Fruit fly (Drosophila melanogaster) whole organism, pupa: Measurements from ENCODE around the gene CG15262.

ENCODE experiments used
- CG10348 ChIP-seq: fragments of 200-800 bp; sonication (Bioruptor generic); IDR thresholded peaks from 2 replicates; pipeline ENCODE4 v1.3.6; 2022; ENCODE audit warnings: missing biosample characterization, missing genetic modification characterization
- CG12605 ChIP-seq: fragments of 200-800 bp; sonication (Bioruptor generic); IDR thresholded peaks from 2 replicates; pipeline ENCODE4 v1.3.6; 2022; ENCODE audit warnings: missing biosample characterization, missing genetic modification characterization
- CG13204 ChIP-seq: fragments of 200-800 bp; sonication (Bioruptor generic); optimal IDR thresholded peaks from 2 replicates; lab custom pipeline; 2018; ENCODE audit warnings: missing biosample characterization, mild to moderate bottlenecking, missing genetic modification characterization, moderate library complexity
- CG14655 ChIP-seq: fragments of 200-800 bp; sonication (Bioruptor generic); optimal IDR thresholded peaks from 3 replicates; lab custom pipeline; 2017; ENCODE audit warnings: mild to moderate bottlenecking, missing biosample characterization, missing genetic modification reagents, missing genetic modification characterization
- CG15710 ChIP-seq: fragments of 200-800 bp; sonication (Bioruptor generic); optimal IDR thresholded peaks from 2 replicates; lab custom pipeline; 2018; ENCODE audit warnings: missing biosample characterization, mild to moderate bottlenecking, missing genetic modification characterization, moderate library complexity
- CG17806 ChIP-seq: fragments of 200-800 bp; sonication (Bioruptor generic); optimal IDR thresholded peaks from 2 replicates; lab custom pipeline; 2018; ENCODE audit warnings: missing biosample characterization, mild to moderate bottlenecking, missing genetic modification characterization, moderate library complexity
- CG32121 ChIP-seq: fragments of 200-800 bp; sonication (Bioruptor generic); IDR thresholded peaks from 2 replicates; pipeline ENCODE4 v1.3.6; 2022; ENCODE audit warnings: missing biosample characterization, missing genetic modification characterization
- CG34367 ChIP-seq: fragments of 200-800 bp; sonication (Bioruptor generic); optimal IDR thresholded peaks from 2 replicates; lab custom pipeline; 2018; ENCODE audit warnings: missing biosample characterization, mild to moderate bottlenecking, missing genetic modification characterization
- CG4496 ChIP-seq: fragments of 200-800 bp; sonication (Bioruptor generic); IDR thresholded peaks from 3 replicates; pipeline ENCODE4 v1.3.6; 2022; ENCODE audit warnings: missing biosample characterization, missing genetic modification characterization
- CG8159 ChIP-seq: fragments of 200-800 bp; sonication (Bioruptor generic); optimal IDR thresholded peaks from 3 replicates; lab custom pipeline; 2018; ENCODE audit warnings: missing biosample characterization, mild to moderate bottlenecking, missing genetic modification characterization, moderate library complexity
- CG8301 ChIP-seq: fragments of 200-800 bp; sonication (Bioruptor generic); optimal IDR thresholded peaks from 2 replicates; lab custom pipeline; 2018; ENCODE audit warnings: missing biosample characterization, mild to moderate bottlenecking, missing genetic modification characterization
- CG9948 ChIP-seq: fragments of 200-800 bp; sonication (Bioruptor generic); optimal IDR thresholded peaks from 2 replicates; lab custom pipeline; 2018; ENCODE audit warnings: missing biosample characterization, mild to moderate bottlenecking, missing genetic modification characterization, moderate library complexity
- D1 ChIP-seq: fragments of 200-800 bp; sonication (Bioruptor generic); optimal IDR thresholded peaks from 2 replicates; lab custom pipeline; 2018; ENCODE audit warnings: missing biosample characterization, mild to moderate bottlenecking, missing genetic modification characterization, moderate library complexity
- EcR ChIP-seq: fragments of 200-800 bp; sonication (Bioruptor generic); optimal IDR thresholded peaks from 3 replicates; lab custom pipeline; 2019; ENCODE audit warnings: missing biosample characterization, missing genetic modification characterization, mild to moderate bottlenecking, moderate library complexity, missing genetic modification reagents
- Ets98B ChIP-seq: fragments of 200-800 bp; sonication (Bioruptor generic); IDR thresholded peaks from 2 replicates; pipeline ENCODE4 v1.3.6; 2022; ENCODE audit warnings: missing biosample characterization, missing genetic modification characterization
- Pif1A ChIP-seq: fragments of 200-800 bp; sonication (Bioruptor generic); optimal IDR thresholded peaks from 3 replicates; lab custom pipeline; 2016; ENCODE audit warnings: missing biosample characterization, missing genetic modification characterization
- Pif1B ChIP-seq: fragments of 200-800 bp; sonication (Bioruptor generic); optimal IDR thresholded peaks from 3 replicates; lab custom pipeline; 2016; ENCODE audit warnings: missing biosample characterization, missing genetic modification characterization
- Snoo ChIP-seq: fragments of 200-800 bp; sonication (Bioruptor generic); optimal IDR thresholded peaks from 3 replicates; lab custom pipeline; 2017; ENCODE audit warnings: missing biosample characterization, mild to moderate bottlenecking, missing genetic modification characterization, inconsistent platforms
- fd96Ca ChIP-seq: fragments of 200-800 bp; sonication (Bioruptor generic); IDR thresholded peaks from 3 replicates; pipeline ENCODE4 v1.3.6; 2022; ENCODE audit warnings: missing biosample characterization, missing genetic modification characterization
- gl ChIP-seq: fragments of 200-800 bp; sonication (Bioruptor generic); optimal IDR thresholded peaks from 2 replicates; lab custom pipeline; 2018; ENCODE audit warnings: missing biosample characterization, mild to moderate bottlenecking, missing genetic modification characterization
- rn ChIP-seq: fragments of 200-800 bp; sonication (Bioruptor generic); IDR thresholded peaks from 2 replicates; pipeline ENCODE4 v1.3.6; 2022; ENCODE audit warnings: missing biosample characterization, missing genetic modification characterization

The CG15262 gene

dm6 chr2L:15319874-15320273 lies 22.3 kb downstream of the CG15262 start:
- no peak for TF ChIP-seq CG8159 (tag; lab: Kevin White, UChicago)
- no peak for TF ChIP-seq Ets98B (GFP tag; lab: Robert Waterston, UW)
- no peak for TF ChIP-seq EcR
- TF ChIP-seq CG17806, result no peak
- no peak for TF ChIP-seq fd96Ca (GFP tag; lab: Robert Waterston, UW)
- no peak for TF ChIP-seq gl (tag; lab: Kevin White, UChicago)
- no peak for TF ChIP-seq CG9948 (tag; lab: Kevin White, UChicago)
- TF ChIP-seq CG14655 (GFP tag; lab: Kevin White, UChicago), result no peak
- no peak for TF ChIP-seq rn (GFP tag; lab: Robert Waterston, UW)
- no peak for TF ChIP-seq CG32121 (GFP tag; lab: Robert Waterston, UW)
- TF ChIP-seq CG13204 (GFP tag; lab: Kevin White, UChicago), result no peak
- TF ChIP-seq CG12605, result no peak
- TF ChIP-seq Pif1B, result no peak
- TF ChIP-seq CG4496 (GFP tag; lab: Robert Waterston, UW), result no peak
- TF ChIP-seq CG34367 (tag; lab: Kevin White, UChicago), result no peak
- TF ChIP-seq CG8301 (tag; lab: Kevin White, UChicago), result no peak

dm6 chr2L:15321408-15321807 lies 23.8 kb downstream of the CG15262 start:
- TF ChIP-seq Ets98B (GFP tag; lab: Robert Waterston, UW), result 0 out of 2 replicates have a peak, but pooled peaks have one; percentile 20
- TF ChIP-seq fd96Ca (GFP tag; lab: Robert Waterston, UW), result no peak
- TF ChIP-seq CG8301 (tag; lab: Kevin White, UChicago), result peak; percentile 60
- TF ChIP-seq CG9948 (tag; lab: Kevin White, UChicago), result peak; percentile 6
- peak; percentile 23 for TF ChIP-seq CG8159 (tag; lab: Kevin White, UChicago)
- peak; percentile 61 for TF ChIP-seq CG14655 (GFP tag; lab: Kevin White, UChicago)
- no peak for TF ChIP-seq Snoo (tag; lab: Kevin White, UChicago)
- no peak for TF ChIP-seq CG15710 (tag; lab: Kevin White, UChicago)
- TF ChIP-seq, all 21 proteins: peak for 5

dm6 chr2L:15323196-15323595 lies 25.6 kb downstream of the CG15262 start:
- TF ChIP-seq CG34367 (tag; lab: Kevin White, UChicago) (no peak), EcR (no peak), CG17806 (no peak), CG14655 (GFP tag; lab: Kevin White, UChicago) (no peak), Snoo (tag; lab: Kevin White, UChicago) (no peak), Ets98B (GFP tag; lab: Robert Waterston, UW) (no peak), CG4496 (GFP tag; lab: Robert Waterston, UW) (no peak), CG8301 (tag; lab: Kevin White, UChicago) (no peak), D1 (tag; lab: Kevin White, UChicago) (no peak), CG32121 (GFP tag; lab: Robert Waterston, UW) (no peak), gl (tag; lab: Kevin White, UChicago) (no peak)

- no peak for TF ChIP-seq Ets98B (GFP tag; lab: Robert Waterston, UW)
- TF ChIP-seq CG4496 (GFP tag; lab: Robert Waterston, UW), result no peak
- no peak for TF ChIP-seq gl (tag; lab: Kevin White, UChicago)
- no peak for TF ChIP-seq CG10348 (GFP tag; lab: Robert Waterston, UW)
- TF ChIP-seq Pif1A, result no peak
- TF ChIP-seq Snoo (tag; lab: Kevin White, UChicago), result no peak
- TF ChIP-seq rn (GFP tag; lab: Robert Waterston, UW), result no peak
- TF ChIP-seq D1 (tag; lab: Kevin White, UChicago), result no peak
- no peak for TF ChIP-seq CG17806
- TF ChIP-seq EcR, result no peak
- no peak for TF ChIP-seq CG32121 (GFP tag; lab: Robert Waterston, UW)
- TF ChIP-seq Pif1B, result no peak
- no peak for TF ChIP-seq CG13204 (GFP tag; lab: Kevin White, UChicago)
- TF ChIP-seq CG14655 (GFP tag; lab: Kevin White, UChicago), result no peak
- no peak for TF ChIP-seq CG8159 (tag; lab: Kevin White, UChicago)
- TF ChIP-seq, all 21 proteins: peak for 0
These were observed 26.7 kb downstream of the CG15262 start for dm6 chr2L:15324103-15324840.

dm6 chr2L:15325555-15326285 lies 28.1 kb downstream of the CG15262 start:
- TF ChIP-seq CG13204 (GFP tag; lab: Kevin White, UChicago) (no peak), rn (GFP tag; lab: Robert Waterston, UW) (no peak), CG14655 (GFP tag; lab: Kevin White, UChicago) (no peak), CG34367 (tag; lab: Kevin White, UChicago) (no peak), CG10348 (GFP tag; lab: Robert Waterston, UW) (no peak), CG9948 (tag; lab: Kevin White, UChicago) (no peak), CG4496 (GFP tag; lab: Robert Waterston, UW) (no peak), D1 (tag; lab: Kevin White, UChicago) (no peak), Snoo (tag; lab: Kevin White, UChicago) (no peak), CG8301 (tag; lab: Kevin White, UChicago) (no peak), fd96Ca (GFP tag; lab: Robert Waterston, UW) (no peak), CG32121 (GFP tag; lab: Robert Waterston, UW) (no peak)
